Worm (Caenorhabditis elegans) whole organism, late embryonic: ENCODE data around the gene oig-3.

ENCODE experiments used
- C38D4.7 ChIP-seq: fragments of 200-800 bp; sonication (Bioruptor generic); optimal IDR thresholded peaks from 2 replicates; lab custom pipeline; 2018; ENCODE audit warnings: mild to moderate bottlenecking, missing genetic modification characterization, moderate library complexity, missing compliant biosample characterization
- K02D7.2 ChIP-seq: sonication (generic microtip); optimal IDR thresholded peaks from 2 replicates; lab custom pipeline; 2017; ENCODE audit warnings: mild to moderate bottlenecking, missing genetic modification characterization, missing compliant biosample characterization
- T23F11.4 ChIP-seq: fragments of 200-800 bp; sonication (Bioruptor generic); optimal IDR thresholded peaks from 2 replicates; lab custom pipeline; 2018; ENCODE audit warnings: mild to moderate bottlenecking, missing genetic modification characterization, missing compliant biosample characterization
- ahr-1 ChIP-seq: sonication (generic microtip); optimal IDR thresholded peaks from 2 replicates; lab custom pipeline; 2016; ENCODE audit warnings: missing genetic modification characterization, missing compliant biosample characterization
- ceh-14 ChIP-seq: sonication (generic microtip); optimal IDR thresholded peaks from 2 replicates; lab custom pipeline; 2016; ENCODE audit warnings: missing genotype, missing genetic modification characterization, missing compliant biosample characterization
- ceh-18 ChIP-seq: sonication (generic microtip); optimal IDR thresholded peaks from 2 replicates; lab custom pipeline; 2016; ENCODE audit warnings: missing genetic modification characterization, missing compliant biosample characterization
- ceh-19 ChIP-seq: fragments of 200-800 bp; sonication (Bioruptor generic); optimal IDR thresholded peaks from 2 replicates; lab custom pipeline; 2018; ENCODE audit warnings: mild to moderate bottlenecking, missing genetic modification characterization, missing compliant biosample characterization
- ceh-30 ChIP-seq: fragments of 150-350 bp; optimal IDR thresholded peaks from 2 replicates; lab custom pipeline; 2014; ENCODE audit warnings: missing biosample characterization, missing genetic modification characterization
- ceh-34 ChIP-seq: sonication (generic microtip); optimal IDR thresholded peaks from 2 replicates; lab custom pipeline; 2016; ENCODE audit warnings: mild to moderate bottlenecking, missing genetic modification characterization, missing compliant biosample characterization
- ceh-6 ChIP-seq: fragments of 200-800 bp; sonication (Bioruptor generic); optimal IDR thresholded peaks from 2 replicates; lab custom pipeline; 2018; ENCODE audit warnings: mild to moderate bottlenecking, missing genetic modification characterization, missing compliant biosample characterization
- ceh-9 ChIP-seq: sonication (generic microtip); optimal IDR thresholded peaks from 2 replicates; lab custom pipeline; 2016; ENCODE audit warnings: mild to moderate bottlenecking, missing genetic modification characterization, inconsistent platforms, missing compliant biosample characterization
- dmd-4 ChIP-seq: sonication (generic microtip); optimal IDR thresholded peaks from 2 replicates; lab custom pipeline; 2016; ENCODE audit warnings: borderline replicate concordance, missing genetic modification characterization, missing compliant biosample characterization
- dve-1 ChIP-seq: sonication (generic microtip); optimal IDR thresholded peaks from 2 replicates; lab custom pipeline; 2017; ENCODE audit warnings: antibody characterized with exemption, mild to moderate bottlenecking, missing genetic modification characterization, missing compliant biosample characterization
- fkh-6 ChIP-seq: sonication (generic microtip); optimal IDR thresholded peaks from 2 replicates; lab custom pipeline; 2016; ENCODE audit warnings: missing genetic modification characterization, missing compliant biosample characterization
- hlh-13 ChIP-seq: fragments of 200-800 bp; sonication (Bioruptor generic); optimal IDR thresholded peaks from 2 replicates; lab custom pipeline; 2018; ENCODE audit warnings: mild to moderate bottlenecking, missing genetic modification characterization, missing compliant biosample characterization
- hlh-15 ChIP-seq: sonication (generic microtip); optimal IDR thresholded peaks from 2 replicates; lab custom pipeline; 2016; ENCODE audit warnings: missing genetic modification characterization, missing compliant biosample characterization
- hlh-30 ChIP-seq: sonication (generic microtip); optimal IDR thresholded peaks from 2 replicates; lab custom pipeline; 2017; ENCODE audit warnings: antibody characterized with exemption, missing genetic modification characterization, missing compliant biosample characterization; ENCODE audit not compliant: insufficient read depth
- hlh-6 ChIP-seq: sonication (generic microtip); optimal IDR thresholded peaks from 2 replicates; lab custom pipeline; 2016; ENCODE audit warnings: missing genotype, missing genetic modification characterization, missing compliant biosample characterization
- hlh-8 ChIP-seq: sonication (generic microtip); optimal IDR thresholded peaks from 2 replicates; lab custom pipeline; 2016; ENCODE audit warnings: missing genotype, missing genetic modification characterization, missing compliant biosample characterization
- lim-6 ChIP-seq: sonication (generic microtip); optimal IDR thresholded peaks from 2 replicates; lab custom pipeline; 2016; ENCODE audit warnings: missing genetic modification characterization, missing compliant biosample characterization
- lin-11 ChIP-seq: fragments of 200-800 bp; sonication (Bioruptor generic); optimal IDR thresholded peaks from 2 replicates; lab custom pipeline; 2018; ENCODE audit warnings: mild to moderate bottlenecking, missing genetic modification characterization, missing compliant biosample characterization
- mec-3 ChIP-seq: sonication (generic microtip); optimal IDR thresholded peaks from 2 replicates; lab custom pipeline; 2016; ENCODE audit warnings: borderline replicate concordance, missing genetic modification characterization, missing compliant biosample characterization
- nfya-1 ChIP-seq: sonication (generic microtip); optimal IDR thresholded peaks from 2 replicates; lab custom pipeline; 2017; ENCODE audit warnings: missing genetic modification characterization, mild to moderate bottlenecking, missing compliant biosample characterization, antibody characterized with exemption, moderate library complexity
- nhr-11 ChIP-seq: fragments of 150-350 bp; optimal IDR thresholded peaks from 2 replicates; lab custom pipeline; 2014; ENCODE audit warnings: missing biosample characterization, missing genetic modification characterization
- nhr-232 ChIP-seq: sonication (generic microtip); optimal IDR thresholded peaks from 2 replicates; lab custom pipeline; 2016; ENCODE audit warnings: missing genetic modification characterization, missing compliant biosample characterization
- npax-4 ChIP-seq: sonication (generic microtip); optimal IDR thresholded peaks from 2 replicates; lab custom pipeline; 2016; ENCODE audit warnings: missing genetic modification characterization, missing compliant biosample characterization
- odd-2 ChIP-seq: sonication (generic microtip); optimal IDR thresholded peaks from 2 replicates; lab custom pipeline; 2017; ENCODE audit warnings: antibody characterized with exemption, mild to moderate bottlenecking, missing genetic modification characterization, missing compliant biosample characterization
- pha-4 ChIP-seq: fragments of 150-350 bp; optimal IDR thresholded peaks from 2 replicates; lab custom pipeline; 2018; ENCODE audit warnings: missing biosample characterization, missing genetic modification reagents, missing genetic modification characterization
- ref-2 ChIP-seq: sonication (generic microtip); optimal IDR thresholded peaks from 2 replicates; lab custom pipeline; 2016; ENCODE audit warnings: missing genetic modification characterization, missing compliant biosample characterization
- sdc-2 ChIP-seq: sonication (generic microtip); optimal IDR thresholded peaks from 2 replicates; lab custom pipeline; 2016; ENCODE audit warnings: missing genotype, missing genetic modification characterization, missing compliant biosample characterization
- syd-9 ChIP-seq: sonication (generic microtip); optimal IDR thresholded peaks from 2 replicates; lab custom pipeline; 2016; ENCODE audit warnings: mild to moderate bottlenecking, missing genetic modification characterization, moderate library complexity, missing compliant biosample characterization
- tbx-2 ChIP-seq: sonication (generic microtip); optimal IDR thresholded peaks from 2 replicates; lab custom pipeline; 2016; ENCODE audit warnings: missing genetic modification characterization, missing compliant biosample characterization
- unc-3 ChIP-seq, 2 experiments: fragments of 200-800 bp in 1 of 2; sonication (Bioruptor generic) in 1 of 2; sonication (generic microtip) in 1 of 2; conservative IDR thresholded peaks in 1 of 2; optimal IDR thresholded peaks in 1 of 2; 2 replicates each; pipeline versions ENCODE4 v1.3.6 to Lab custom; 2016 to 2022; ENCODE audit warnings: missing compliant biosample characterization in 2 of 2, missing genetic modification characterization in 2 of 2, missing genetic modification reagents in 1 of 2
- unc-42 ChIP-seq: sonication (generic microtip); optimal IDR thresholded peaks from 2 replicates; lab custom pipeline; 2016; ENCODE audit warnings: missing genotype, missing genetic modification characterization, missing compliant biosample characterization
- unc-86 ChIP-seq: sonication (generic microtip); optimal IDR thresholded peaks from 2 replicates; lab custom pipeline; 2016; ENCODE audit warnings: missing genetic modification characterization, missing compliant biosample characterization
- ztf-16 ChIP-seq: sonication (generic microtip); optimal IDR thresholded peaks from 2 replicates; lab custom pipeline; 2017; ENCODE audit warnings: missing genetic modification characterization, missing compliant biosample characterization

The oig-3 gene

DNA sequence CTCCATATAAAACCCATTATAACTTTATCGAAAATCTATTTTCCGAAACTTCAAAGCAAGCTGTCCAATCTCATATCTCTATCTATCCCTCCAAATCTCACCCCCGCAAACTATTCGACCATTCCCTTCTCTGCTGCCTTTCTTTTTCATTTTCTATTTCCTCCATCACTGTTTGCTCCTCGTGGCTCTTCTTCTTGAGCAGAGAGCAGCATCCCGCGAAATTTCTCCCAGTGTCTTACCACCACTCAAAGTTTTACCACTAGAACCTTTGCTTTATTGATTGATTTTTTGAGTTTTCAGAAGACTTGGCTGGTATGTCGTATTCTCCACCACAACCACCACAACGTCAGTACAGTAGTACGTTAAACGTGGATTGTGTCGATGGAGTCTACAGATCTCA, at the start of gene oig-3:
Gene oig-3, plus strand, starts transcription at position 301 of the 400 bp plus-strand sequence.
- TF ChIP-seq lim-6 (tag; lab: Kevin White, UChicago) = no peak
- TF ChIP-seq npax-4 (tag; lab: Kevin White, UChicago) = no peak
- no peak for TF ChIP-seq unc-42 (tag; lab: Kevin White, UChicago)
- no peak for TF ChIP-seq mec-3 (tag; lab: Kevin White, UChicago)
- TF ChIP-seq K02D7.2 = no peak
- no peak for TF ChIP-seq ref-2 (tag; lab: Kevin White, UChicago)
- TF ChIP-seq tbx-2 = no peak
- no peak for TF ChIP-seq nfya-1
- TF ChIP-seq ceh-14 (tag; lab: Kevin White, UChicago) = no peak
- TF ChIP-seq fkh-6 = no peak
- TF ChIP-seq ceh-6 = no peak
- TF ChIP-seq hlh-6 (tag; lab: Kevin White, UChicago) = no peak
- no peak for TF ChIP-seq unc-86 (tag; lab: Kevin White, UChicago)
- TF ChIP-seq hlh-8 (tag; lab: Kevin White, UChicago) = no peak
- TF ChIP-seq ceh-9 (tag; lab: Kevin White, UChicago) = no peak
- TF ChIP-seq dmd-4 (tag; lab: Kevin White, UChicago) = no peak
- no peak for TF ChIP-seq ceh-18 (tag; lab: Kevin White, UChicago)

DNA sequence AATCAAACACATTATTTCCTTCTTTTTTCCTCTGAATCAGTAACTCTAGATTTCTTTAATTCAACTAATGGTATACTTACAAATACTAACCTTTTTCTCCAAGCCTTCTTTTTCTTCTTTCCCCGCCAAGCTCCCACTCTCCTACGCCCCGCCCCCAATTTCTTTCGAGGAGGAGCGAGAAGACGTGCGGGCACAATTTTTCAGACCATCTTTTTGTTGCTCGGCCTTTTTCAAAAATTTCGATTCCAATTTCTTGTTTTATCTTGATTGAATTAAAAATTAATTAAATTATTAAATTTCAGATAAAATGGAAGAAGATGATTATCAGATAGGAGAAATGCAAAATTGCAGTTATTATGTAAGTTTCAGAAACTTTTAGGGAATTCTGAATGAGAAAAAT, 49.4 kb upstream of the oig-3 start, which contains the start of gene C47E8.3:
Gene C47E8.3, plus strand, starts transcription at position 301 of the 400 bp plus-strand sequence.
- TF ChIP-seq nfya-1 (no peak), ztf-16 (tag; lab: Kevin White, UChicago) (no peak), nhr-11 (tag; lab: Kevin White, UChicago) (no peak), K02D7.2 (no peak), T23F11.4 (no peak), hlh-15 (tag; lab: Kevin White, UChicago) (no peak), ceh-6 (no peak), ahr-1 (tag; lab: Kevin White, UChicago) (no peak), dve-1 (tag; lab: Kevin White, UChicago) (no peak), mec-3 (tag; lab: Kevin White, UChicago) (no peak), npax-4 (tag; lab: Kevin White, UChicago) (no peak), nhr-232 (no peak), ceh-30 (tag; lab: Kevin White, UChicago) (no peak), ceh-19 (GFP tag; lab: Kevin White, UChicago) (no peak)

DNA sequence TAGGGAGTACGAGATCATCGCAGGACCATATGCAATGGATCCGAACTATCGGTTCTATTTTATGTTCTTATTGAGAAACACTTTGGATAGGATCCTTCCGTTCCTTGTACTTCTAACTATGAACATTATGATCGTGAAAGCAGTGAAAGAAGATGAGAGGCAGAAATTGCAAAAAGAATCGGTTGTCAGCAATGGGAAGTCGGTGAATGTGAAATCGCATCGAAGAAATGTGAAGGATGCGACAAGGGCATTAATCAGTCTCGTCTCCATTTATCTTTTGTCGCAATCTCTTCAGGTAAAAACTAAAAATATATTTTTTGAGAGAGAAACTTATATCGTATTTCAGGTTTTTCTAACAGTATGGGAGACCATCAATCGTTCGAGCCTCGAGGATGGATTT, 46.6 kb upstream of the oig-3 start:
- TF ChIP-seq ceh-19 (GFP tag; lab: Kevin White, UChicago) = no peak
- TF ChIP-seq sdc-2 (tag; lab: Kevin White, UChicago) = no peak
- no peak for TF ChIP-seq lim-6 (tag; lab: Kevin White, UChicago)
- no peak for TF ChIP-seq hlh-13 (GFP tag; lab: Kevin White, UChicago)
- TF ChIP-seq lin-11 (tag; lab: Kevin White, UChicago) = no peak
- no peak for TF ChIP-seq ztf-16 (tag; lab: Kevin White, UChicago)
- no peak for TF ChIP-seq hlh-15 (tag; lab: Kevin White, UChicago)
- TF ChIP-seq hlh-30 = no peak
- TF ChIP-seq ceh-34 (tag; lab: Kevin White, UChicago) = no peak
- TF ChIP-seq dve-1 (tag; lab: Kevin White, UChicago) = no peak
- TF ChIP-seq odd-2 = no peak
- TF ChIP-seq pha-4 (tag; lab: Kevin White, UChicago) = no peak
- no peak for TF ChIP-seq ceh-9 (tag; lab: Kevin White, UChicago)
- no peak for TF ChIP-seq dmd-4 (tag; lab: Kevin White, UChicago)

DNA sequence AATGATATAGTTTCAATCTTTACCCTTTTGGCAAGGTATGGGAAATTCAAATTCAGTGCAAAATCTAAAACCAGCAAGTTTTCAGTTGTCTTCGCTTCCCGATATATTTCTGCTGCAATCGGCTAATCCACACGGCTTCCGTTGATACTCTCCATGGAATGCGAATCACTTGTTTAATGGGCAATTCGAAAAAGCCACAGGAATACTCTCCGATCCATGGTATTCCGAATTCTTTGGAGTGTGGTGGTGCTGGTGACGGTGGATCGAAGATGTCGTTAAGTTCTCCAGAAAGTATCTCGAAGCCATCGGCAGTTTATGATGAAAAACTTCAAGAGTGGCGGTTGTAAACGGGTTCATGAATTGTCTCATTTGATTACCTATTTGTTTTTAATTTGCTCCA, 46.2 kb upstream of the oig-3 start:
- TF ChIP-seq tbx-2 (no peak), hlh-6 (tag; lab: Kevin White, UChicago) (no peak), nhr-232 (no peak), ceh-18 (tag; lab: Kevin White, UChicago) (no peak), ceh-14 (tag; lab: Kevin White, UChicago) (no peak), ceh-6 (no peak), unc-3 (GFP tag; conservative IDR thresholded peaks at IDR 0.05; lab: Robert Waterston, UW) (no peak), unc-3 (tag; optimal IDR thresholded peaks at IDR 0.05; lab: Kevin White, UChicago) (no peak), C38D4.7 (no peak), ceh-9 (tag; lab: Kevin White, UChicago) (no peak), syd-9 (tag; lab: Kevin White, UChicago) (no peak)
- TF ChIP-seq, all 69 proteins: peak for 0
